Worm (Caenorhabditis elegans) whole organism, midembryonic: ENCODE data around the gene Y82E9BL.3.

Experiments used
- T22C8.4 ChIP-seq: fragments of 200-800 bp; sonication (Bioruptor generic); IDR thresholded peaks from 2 replicates; pipeline ENCODE4 v1.3.6; 2022; ENCODE audit warnings: missing genetic modification characterization, missing compliant biosample characterization
- cog-1 ChIP-seq: sonication (generic microtip); optimal IDR thresholded peaks from 2 replicates; lab custom pipeline; 2016; ENCODE audit warnings: missing genetic modification characterization, missing compliant biosample characterization
- flt-1 ChIP-seq: fragments of 200-800 bp; sonication (Bioruptor generic); IDR thresholded peaks from 2 replicates; pipeline ENCODE4 v1.3.6; 2022; ENCODE audit warnings: missing genetic modification characterization, missing compliant biosample characterization
- klf-2 ChIP-seq: fragments of 200-800 bp; sonication (Bioruptor generic); conservative IDR thresholded peaks from 2 replicates; pipeline ENCODE4 v1.3.6; 2022; ENCODE audit warnings: missing genetic modification reagents, missing genetic modification characterization, missing compliant biosample characterization
- med-1 ChIP-seq: sonication (generic microtip); optimal IDR thresholded peaks from 2 replicates; lab custom pipeline; 2017; ENCODE audit warnings: missing genetic modification characterization, mild to moderate bottlenecking, missing compliant biosample characterization, antibody characterized with exemption, missing genetic modification reagents; ENCODE audit not compliant: insufficient read depth
- ref-1 ChIP-seq: fragments of 200-800 bp; sonication (Bioruptor generic); conservative IDR thresholded peaks from 2 replicates; pipeline ENCODE4 v1.3.6; 2022; ENCODE audit warnings: missing genetic modification reagents, missing genetic modification characterization, missing compliant biosample characterization
- tab-1 ChIP-seq: fragments of 200-800 bp; sonication (Bioruptor generic); IDR thresholded peaks from 2 replicates; pipeline ENCODE4 v1.3.6; 2022; ENCODE audit warnings: missing genetic modification characterization, missing compliant biosample characterization
- ztf-23 ChIP-seq: fragments of 200-800 bp; sonication (Bioruptor generic); IDR thresholded peaks from 2 replicates; pipeline ENCODE4 v1.3.6; 2022; ENCODE audit warnings: missing genetic modification reagents, missing genetic modification characterization, missing compliant biosample characterization
- ztf-29 ChIP-seq: fragments of 200-800 bp; sonication (Bioruptor generic); IDR thresholded peaks from 2 replicates; pipeline ENCODE4 v1.3.6; 2022; ENCODE audit warnings: missing genetic modification reagents, missing genetic modification characterization, missing compliant biosample characterization

The Y82E9BL.3 gene

DNA sequence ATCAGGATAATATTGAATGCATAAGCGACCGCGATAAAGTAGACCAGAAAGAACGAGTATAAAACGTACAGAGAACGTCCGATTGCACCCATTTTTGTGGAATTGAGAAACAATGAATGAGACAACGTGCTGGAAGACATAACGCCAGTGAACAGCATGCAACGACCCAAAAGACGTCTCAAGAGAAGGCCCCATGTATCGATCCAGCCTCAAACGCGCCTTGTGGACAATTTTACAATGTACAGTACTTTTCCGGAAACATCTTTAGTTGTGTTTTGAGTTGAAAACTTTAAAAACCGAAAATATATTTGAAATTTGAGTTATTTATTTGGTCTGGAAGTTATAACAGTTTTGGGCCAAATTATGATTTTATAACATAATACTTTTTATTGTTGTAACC is at the start of gene Y82E9BL.3:
Gene Y82E9BL.3, minus strand, starts transcription at position 101 of the 400 bp plus-strand sequence.
- no peak for TF ChIP-seq T22C8.4 (GFP tag; lab: Robert Waterston, UW)
- no peak for TF ChIP-seq tab-1
- no peak for TF ChIP-seq flt-1 (GFP tag; lab: Robert Waterston, UW)
- TF ChIP-seq cog-1 (tag; lab: Kevin White, UChicago), result no peak
- no peak for TF ChIP-seq med-1 (GFP tag; lab: Kevin White, UChicago)
- TF ChIP-seq ztf-23 (GFP tag; lab: Robert Waterston, UW), result no peak
- TF ChIP-seq ref-1 (GFP tag; lab: Robert Waterston, UW), result no peak
- no peak for TF ChIP-seq ztf-29
- no peak for TF ChIP-seq klf-2 (GFP tag; lab: Robert Waterston, UW)

DNA sequence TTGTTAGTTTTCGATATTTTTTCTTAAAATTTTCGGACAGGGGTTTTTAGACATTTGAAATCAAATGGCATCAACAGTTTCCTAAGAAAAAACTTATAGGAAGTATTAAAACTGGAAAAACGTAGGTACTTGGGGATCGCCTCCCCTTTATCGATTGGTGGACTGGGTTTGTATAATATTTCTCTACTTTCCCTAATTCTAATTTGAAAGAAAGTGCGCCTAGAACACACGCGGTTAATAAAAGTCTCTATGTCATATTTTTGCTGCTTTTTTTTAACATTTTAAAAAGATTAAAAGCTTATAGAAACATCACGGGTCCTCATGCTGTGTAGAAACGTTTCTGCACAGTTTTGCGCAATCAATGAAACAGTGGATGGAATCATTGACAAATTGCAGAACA is 49.0 kb upstream of the Y82E9BL.3 start, which contains the start of gene pals-16:
Gene pals-16, plus strand, starts transcription at position 301 of the 400 bp plus-strand sequence.
- TF ChIP-seq ztf-29, result no peak
- no peak for TF ChIP-seq klf-2 (GFP tag; lab: Robert Waterston, UW)
- no peak for TF ChIP-seq T22C8.4 (GFP tag; lab: Robert Waterston, UW)
- TF ChIP-seq ref-1 (GFP tag; lab: Robert Waterston, UW), result no peak
- no peak for TF ChIP-seq ztf-23 (GFP tag; lab: Robert Waterston, UW)
- no peak for TF ChIP-seq flt-1 (GFP tag; lab: Robert Waterston, UW)
- TF ChIP-seq cog-1 (tag; lab: Kevin White, UChicago), result no peak
- no peak for TF ChIP-seq med-1 (GFP tag; lab: Kevin White, UChicago)
- no peak for TF ChIP-seq tab-1

DNA sequence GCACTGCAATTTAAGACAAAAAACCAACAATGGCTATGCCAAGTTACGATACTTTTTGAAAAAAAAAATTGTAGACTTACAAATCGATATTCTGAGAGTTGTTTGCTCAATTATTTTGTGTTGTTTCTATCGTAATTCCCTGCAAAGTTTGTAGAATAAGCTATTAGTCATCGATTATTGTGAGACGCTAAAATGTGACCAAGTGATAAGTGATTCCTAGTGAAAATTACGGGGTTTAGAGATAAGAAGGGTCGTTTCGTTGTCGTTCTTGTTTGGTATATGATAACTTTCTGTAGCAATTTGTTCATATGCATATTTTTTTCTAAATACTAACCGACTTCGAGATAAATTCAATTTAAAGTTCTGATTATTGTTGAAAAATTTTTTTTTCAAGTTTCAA is 47.5 kb upstream of the Y82E9BL.3 start:
- TF ChIP-seq T22C8.4 (GFP tag; lab: Robert Waterston, UW) (no peak), tab-1 (no peak), klf-2 (GFP tag; lab: Robert Waterston, UW) (no peak), ztf-23 (GFP tag; lab: Robert Waterston, UW) (no peak), med-1 (GFP tag; lab: Kevin White, UChicago) (no peak), flt-1 (GFP tag; lab: Robert Waterston, UW) (no peak), cog-1 (tag; lab: Kevin White, UChicago) (no peak), ztf-29 (no peak), ref-1 (GFP tag; lab: Robert Waterston, UW) (no peak)

DNA sequence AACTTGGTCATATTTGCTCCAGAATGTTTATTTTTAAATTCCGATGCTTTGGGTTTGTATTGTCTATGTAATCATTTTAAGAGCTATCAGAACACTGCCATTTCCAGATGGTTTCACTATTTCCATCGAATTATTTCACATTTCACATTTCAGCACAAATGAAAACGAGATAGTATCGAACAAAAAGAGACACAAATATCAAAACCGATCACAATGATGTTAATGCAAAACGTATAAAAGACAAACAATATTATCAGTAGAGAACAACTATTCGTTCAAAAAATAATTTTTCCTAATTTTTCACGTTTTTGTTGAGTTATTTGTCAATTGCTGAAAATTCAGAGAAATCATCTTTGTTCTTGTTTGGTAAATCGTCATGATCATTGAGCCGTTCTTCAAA is 44.7 kb upstream of the Y82E9BL.3 start:
- no peak for TF ChIP-seq T22C8.4 (GFP tag; lab: Robert Waterston, UW)
- TF ChIP-seq cog-1 (tag; lab: Kevin White, UChicago), result no peak
- TF ChIP-seq med-1 (GFP tag; lab: Kevin White, UChicago), result no peak
- TF ChIP-seq ztf-29, result no peak
- no peak for TF ChIP-seq klf-2 (GFP tag; lab: Robert Waterston, UW)
- TF ChIP-seq tab-1, result no peak
- no peak for TF ChIP-seq ztf-23 (GFP tag; lab: Robert Waterston, UW)
- no peak for TF ChIP-seq ref-1 (GFP tag; lab: Robert Waterston, UW)
- TF ChIP-seq flt-1 (GFP tag; lab: Robert Waterston, UW), result no peak

DNA sequence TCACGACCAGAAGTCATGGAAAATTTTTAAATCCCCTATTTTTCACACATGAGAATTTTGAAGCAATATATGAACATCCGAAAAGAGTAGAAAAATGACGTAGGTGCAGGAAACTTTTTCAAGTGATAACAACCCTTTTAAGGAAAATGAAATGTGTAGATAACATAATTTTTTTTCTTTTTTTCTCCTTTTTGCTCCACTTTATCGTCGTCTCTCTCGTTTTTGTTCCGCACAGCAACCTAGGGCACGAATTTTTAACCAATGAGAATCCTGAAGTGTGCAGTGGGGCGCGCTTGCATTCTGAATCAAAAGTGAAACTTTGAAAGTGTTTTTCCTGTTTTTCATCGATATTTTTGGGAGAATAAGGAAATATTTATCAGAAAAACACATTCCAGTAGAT is 42.1 kb upstream of the Y82E9BL.3 start:
- TF ChIP-seq klf-2 (GFP tag; lab: Robert Waterston, UW), result no peak
- no peak for TF ChIP-seq T22C8.4 (GFP tag; lab: Robert Waterston, UW)
- TF ChIP-seq ztf-23 (GFP tag; lab: Robert Waterston, UW), result no peak
- no peak for TF ChIP-seq flt-1 (GFP tag; lab: Robert Waterston, UW)
- no peak for TF ChIP-seq med-1 (GFP tag; lab: Kevin White, UChicago)
- no peak for TF ChIP-seq tab-1
- TF ChIP-seq ref-1 (GFP tag; lab: Robert Waterston, UW), result no peak
- no peak for TF ChIP-seq cog-1 (tag; lab: Kevin White, UChicago)
- TF ChIP-seq ztf-29, result no peak

DNA sequence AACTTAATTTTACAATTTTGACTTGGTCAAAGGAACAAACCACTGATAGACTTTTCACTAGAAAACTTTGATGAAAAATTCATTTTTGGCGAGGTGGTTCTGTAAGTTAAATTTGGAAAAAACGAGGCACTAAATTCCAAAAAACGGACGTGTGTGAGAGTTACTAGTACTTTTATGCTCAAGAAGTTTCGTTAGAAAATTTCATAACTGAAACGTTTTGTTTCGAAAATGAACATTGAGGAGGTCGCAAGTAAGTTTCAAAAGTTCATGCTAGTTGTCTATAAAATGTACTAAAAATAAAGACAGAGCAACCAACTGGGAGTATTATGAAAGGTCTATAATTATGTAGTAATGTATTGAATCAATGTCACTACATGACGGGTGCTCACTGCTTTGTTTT is 41.1 kb upstream of the Y82E9BL.3 start, which contains the start of gene pals-17:
Gene pals-17, minus strand, starts transcription at position 101 of the 400 bp plus-strand sequence.
- TF ChIP-seq klf-2 (GFP tag; lab: Robert Waterston, UW), result no peak
- TF ChIP-seq flt-1 (GFP tag; lab: Robert Waterston, UW), result no peak
- TF ChIP-seq med-1 (GFP tag; lab: Kevin White, UChicago), result no peak
- no peak for TF ChIP-seq T22C8.4 (GFP tag; lab: Robert Waterston, UW)
- TF ChIP-seq ztf-23 (GFP tag; lab: Robert Waterston, UW), result no peak
- no peak for TF ChIP-seq tab-1
- no peak for TF ChIP-seq ztf-29
- TF ChIP-seq ref-1 (GFP tag; lab: Robert Waterston, UW), result no peak
- TF ChIP-seq cog-1 (tag; lab: Kevin White, UChicago), result no peak

DNA sequence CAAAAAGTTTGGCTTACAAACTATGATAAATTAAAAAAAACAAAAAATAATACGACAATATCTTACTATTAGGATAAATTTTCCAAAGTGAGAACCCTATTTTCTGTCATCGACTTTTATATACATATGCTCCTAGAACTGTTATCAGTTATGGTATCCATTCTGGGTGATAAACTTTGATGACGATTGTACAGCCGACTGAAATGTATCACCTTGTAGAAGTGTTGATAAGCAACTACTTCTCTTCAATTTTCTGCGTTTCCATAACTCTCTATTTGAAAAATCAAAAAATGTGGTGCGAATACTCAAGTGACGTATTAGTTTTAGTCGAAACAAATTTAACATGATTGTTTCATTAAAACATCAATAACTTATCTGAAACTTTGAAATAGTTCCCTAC is 39.3 kb upstream of the Y82E9BL.3 start:
- no peak for TF ChIP-seq med-1 (GFP tag; lab: Kevin White, UChicago)
- no peak for TF ChIP-seq T22C8.4 (GFP tag; lab: Robert Waterston, UW)
- no peak for TF ChIP-seq cog-1 (tag; lab: Kevin White, UChicago)
- TF ChIP-seq klf-2 (GFP tag; lab: Robert Waterston, UW), result no peak
- no peak for TF ChIP-seq ztf-23 (GFP tag; lab: Robert Waterston, UW)
- no peak for TF ChIP-seq ref-1 (GFP tag; lab: Robert Waterston, UW)
- TF ChIP-seq tab-1, result no peak
- TF ChIP-seq ztf-29, result no peak
- TF ChIP-seq flt-1 (GFP tag; lab: Robert Waterston, UW), result no peak

DNA sequence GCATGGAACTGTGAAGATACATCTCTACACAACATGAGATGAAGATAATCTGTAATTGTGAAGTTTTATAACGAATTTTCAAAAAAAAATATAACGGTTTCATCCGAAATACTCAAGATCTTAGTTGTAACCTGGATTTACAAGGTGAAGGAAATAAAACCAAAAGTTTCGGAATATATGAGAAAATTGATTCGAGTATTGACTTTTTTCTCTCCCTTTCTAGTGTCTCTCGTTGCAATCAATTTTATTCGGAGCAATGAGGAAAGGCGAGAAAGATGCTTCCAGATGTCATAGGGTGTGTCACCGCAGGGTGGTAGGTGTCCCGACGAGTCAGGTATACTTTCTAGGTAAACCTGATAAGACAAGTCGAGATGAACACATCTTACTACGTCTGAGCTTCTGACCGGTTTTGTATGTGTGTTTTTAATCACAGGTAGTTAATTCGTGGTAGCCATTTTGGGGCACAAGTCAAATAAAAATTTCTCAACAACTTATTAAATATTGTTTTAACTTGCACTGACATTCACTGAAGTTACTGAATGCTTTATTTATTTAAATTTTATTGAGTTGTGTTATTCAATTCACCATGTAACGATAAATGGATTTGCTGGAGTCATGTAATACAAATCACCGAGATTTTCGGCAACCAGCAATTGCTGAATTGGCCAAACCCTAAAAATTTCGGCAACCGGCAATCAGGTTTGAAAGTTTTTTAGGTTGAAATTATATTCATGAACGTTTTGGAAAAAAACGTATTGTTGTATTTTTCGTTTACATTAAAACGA is 37.8 kb upstream of the Y82E9BL.3 start, which contains the start of gene pals-20:
Gene pals-20, minus strand, starts transcription at position 51 of the 785 bp plus-strand sequence.
- TF ChIP-seq ztf-23 (GFP tag; lab: Robert Waterston, UW) (no peak), med-1 (GFP tag; lab: Kevin White, UChicago) (no peak), ztf-29 (no peak), T22C8.4 (GFP tag; lab: Robert Waterston, UW) (no peak), klf-2 (GFP tag; lab: Robert Waterston, UW) (no peak), ref-1 (GFP tag; lab: Robert Waterston, UW) (no peak), cog-1 (tag; lab: Kevin White, UChicago) (no peak), flt-1 (GFP tag; lab: Robert Waterston, UW) (no peak), tab-1 (no peak)
